Worm (Caenorhabditis elegans) whole organism, mixed stage, embryonic: ENCODE results near the gene txdc-9.

ENCODE experiments used
- ceh-39 ChIP-seq: fragments of 150-350 bp; optimal IDR thresholded peaks from 2 replicates; lab custom pipeline; 2014; ENCODE audit warnings: missing biosample characterization, missing genetic modification characterization
- elt-3 ChIP-seq: fragments of 150-350 bp; optimal IDR thresholded peaks from 2 replicates; lab custom pipeline; 2014; ENCODE audit warnings: missing biosample characterization, missing genetic modification characterization
- flh-1 ChIP-seq: fragments of 200-800 bp; sonication (Bioruptor generic); optimal IDR thresholded peaks from 2 replicates; lab custom pipeline; 2018; ENCODE audit warnings: mild to moderate bottlenecking, missing genetic modification characterization, moderate library complexity, missing compliant biosample characterization
- ham-2 ChIP-seq: fragments of 200-800 bp; sonication (Bioruptor generic); optimal IDR thresholded peaks from 2 replicates; lab custom pipeline; 2018; ENCODE audit warnings: mild to moderate bottlenecking, missing genetic modification characterization, missing compliant biosample characterization
- lin-13 ChIP-seq: fragments of 150-350 bp; optimal IDR thresholded peaks from 2 replicates; lab custom pipeline; 2014; ENCODE audit warnings: missing biosample characterization, missing genetic modification characterization
- mab-5 ChIP-seq: fragments of 150-350 bp; optimal IDR thresholded peaks from 2 replicates; lab custom pipeline; 2014; ENCODE audit warnings: missing biosample characterization, missing genetic modification characterization
- mep-1 ChIP-seq: fragments of 150-350 bp; optimal IDR thresholded peaks from 2 replicates; lab custom pipeline; 2017; ENCODE audit warnings: missing biosample characterization, missing genetic modification reagents, missing genetic modification characterization, inconsistent platforms
- nhr-28 ChIP-seq: fragments of 150-350 bp; optimal IDR thresholded peaks from 2 replicates; lab custom pipeline; 2014; ENCODE audit warnings: missing biosample characterization, missing genetic modification characterization
- snpc-4 ChIP-seq: fragments of 150-350 bp; optimal IDR thresholded peaks from 2 replicates; lab custom pipeline; 2014; ENCODE audit warnings: missing biosample characterization, missing genetic modification characterization
- unc-39 ChIP-seq: fragments of 150-350 bp; optimal IDR thresholded peaks from 2 replicates; lab custom pipeline; 2014; ENCODE audit warnings: missing biosample characterization, missing genetic modification characterization
- unc-62 ChIP-seq: fragments of 150-350 bp; optimal IDR thresholded peaks from 2 replicates; lab custom pipeline; 2014; ENCODE audit warnings: missing biosample characterization, missing genetic modification reagents, missing genetic modification characterization

ce11 chrIII:6395706-6396232, 36.2 kb upstream of the txdc-9 start, which contains the start of gene oatr-1:
- TF ChIP-seq ham-2 (GFP tag; lab: Kevin White, UChicago) = no peak
- TF ChIP-seq elt-3 (tag; lab: Kevin White, UChicago) = no peak
- TF ChIP-seq lin-13 (tag; lab: Kevin White, UChicago) = no peak
- TF ChIP-seq flh-1 (GFP tag; lab: Kevin White, UChicago) = no peak
- TF ChIP-seq nhr-28 (tag; lab: Kevin White, UChicago) = no peak
- TF ChIP-seq mep-1 (tag; lab: Kevin White, UChicago) = no peak
- TF ChIP-seq ceh-39 (tag; lab: Kevin White, UChicago) = no peak
- TF ChIP-seq snpc-4 (tag; lab: Kevin White, UChicago) = no peak
- no peak for TF ChIP-seq unc-62 (GFP tag; lab: Kevin White, UChicago)
- TF ChIP-seq mab-5 (tag; lab: Kevin White, UChicago) = no peak
- no peak for TF ChIP-seq unc-39 (tag; lab: Kevin White, UChicago)
